Comparison of ENCODE assay signal across 3 fruit fly cellular contexts in genomic region chr3R:5647705-5648568, dm6.
TF ChIP-seq lines count a peak whose summit lies in the region.

No protein-coding gene starts in this region.

TF ChIP-seq in whole organism, adult, 20 proteins besides CTCF, POLR2A, EP300 and RAD21 (continued from another document):
- no peak for TF ChIP-seq ovo (GFP tag; optimal IDR thresholded peaks at IDR 0.05; lab: Kevin White, UChicago)

TF ChIP-seq in whole organism, embryonic, 481 proteins besides CTCF, POLR2A, EP300 and RAD21 (continued from another document and continues in another):
- TF ChIP-seq CG4820 (GFP tag; optimal IDR thresholded peaks at IDR 0.05; lab: Kevin White, UChicago): no peak
- TF ChIP-seq CG3407 (GFP tag; optimal IDR thresholded peaks at IDR 0.05; lab: Kevin White, UChicago): no peak
- no peak for TF ChIP-seq Aef1 (GFP tag; IDR thresholded peaks at IDR 0.05; lab: Robert Waterston, UW)
- no peak for TF ChIP-seq CG30403 (GFP tag; optimal IDR thresholded peaks at IDR 0.05; lab: Kevin White, UChicago)
- TF ChIP-seq Hand (GFP tag; optimal IDR thresholded peaks at IDR 0.05; lab: Kevin White, UChicago): no peak
- peak; percentile 53 for TF ChIP-seq CG12769 (tag; optimal IDR thresholded peaks at IDR 0.05; lab: Kevin White, UChicago)
- TF ChIP-seq fd3F (GFP tag; optimal IDR thresholded peaks at IDR 0.05; lab: Kevin White, UChicago): no peak
- TF ChIP-seq CG9932 (GFP tag; IDR thresholded peaks at IDR 0.05; lab: Robert Waterston, UW): 0 out of 2 replicates have a peak, but pooled peaks have one; percentile 6
- TF ChIP-seq Bteb2 (GFP tag; optimal IDR thresholded peaks at IDR 0.05; lab: Kevin White, UChicago): no peak
- no peak for TF ChIP-seq Hr3 (GFP tag; optimal IDR thresholded peaks at IDR 0.05; lab: Kevin White, UChicago)
- no peak for TF ChIP-seq ci (GFP tag; IDR thresholded peaks at IDR 0.05; lab: Robert Waterston, UW)
- TF ChIP-seq Dll (GFP tag; IDR thresholded peaks at IDR 0.05; lab: Robert Waterston, UW; ENCODE audit: partially characterized antibody): no peak; the same call in 3 of the 4 replicates
- TF ChIP-seq CG12659 (GFP tag; optimal IDR thresholded peaks at IDR 0.05; lab: Kevin White, UChicago): no peak
- TF ChIP-seq Hr39 (optimal IDR thresholded peaks at IDR 0.05; lab: Kevin White, UChicago): no peak
- no peak for TF ChIP-seq CG8924 (tag; optimal IDR thresholded peaks at IDR 0.05; lab: Kevin White, UChicago)
- no peak for TF ChIP-seq trh (GFP tag; optimal IDR thresholded peaks at IDR 0.05; lab: Kevin White, UChicago)
- peak; percentile 67 for TF ChIP-seq CG8478 (optimal IDR thresholded peaks at IDR 0.05; lab: Kevin White, UChicago)
- TF ChIP-seq jigr1 (GFP tag; IDR thresholded peaks at IDR 0.05; lab: Robert Waterston, UW): no peak
- no peak for TF ChIP-seq unpg (GFP tag; optimal IDR thresholded peaks at IDR 0.05; lab: Kevin White, UChicago)
- no peak for TF ChIP-seq NK7.1 (GFP tag; optimal IDR thresholded peaks at IDR 0.05; lab: Kevin White, UChicago)
- TF ChIP-seq Xrp1 (GFP tag; IDR thresholded peaks at IDR 0.05; lab: Robert Waterston, UW): no peak; the same call in 1 of the 2 replicates
- no peak for TF ChIP-seq schlank (tag; optimal IDR thresholded peaks at IDR 0.05; lab: Kevin White, UChicago)
- TF ChIP-seq CG32767 (GFP tag; IDR thresholded peaks at IDR 0.05; lab: Robert Waterston, UW): no peak
- no peak for TF ChIP-seq tna (GFP tag; IDR thresholded peaks at IDR 0.05; lab: Robert Waterston, UW; ENCODE audit: partially characterized antibody)
- TF ChIP-seq mirr (GFP tag; optimal IDR thresholded peaks at IDR 0.05; lab: Kevin White, UChicago): no peak
- no peak for TF ChIP-seq Ptx1 (GFP tag; IDR thresholded peaks at IDR 0.05; lab: Robert Waterston, UW)
- TF ChIP-seq CG1647 (GFP tag; optimal IDR thresholded peaks at IDR 0.05; lab: Kevin White, UChicago): no peak
- no peak for TF ChIP-seq jing (GFP tag; optimal IDR thresholded peaks at IDR 0.05; lab: Kevin White, UChicago)
- peak; percentile 0 for TF ChIP-seq zen (tag; optimal IDR thresholded peaks at IDR 0.05; lab: Kevin White, UChicago)
- TF ChIP-seq cwo (GFP tag; optimal IDR thresholded peaks at IDR 0.05; lab: Kevin White, UChicago): no peak
- TF ChIP-seq knrl (GFP tag; IDR thresholded peaks at IDR 0.05; lab: Robert Waterston, UW; ENCODE audit: partially characterized antibody): no peak
- no peak for TF ChIP-seq CkIIα-i1 (GFP tag; IDR thresholded peaks at IDR 0.05; lab: Robert Waterston, UW)
- TF ChIP-seq danr (GFP tag; IDR thresholded peaks at IDR 0.05; lab: Robert Waterston, UW): no peak
- no peak for TF ChIP-seq tll (GFP tag; optimal IDR thresholded peaks at IDR 0.05; lab: Kevin White, UChicago)
- no peak for TF ChIP-seq sna (GFP tag; IDR thresholded peaks at IDR 0.05; lab: Robert Waterston, UW; ENCODE audit: partially characterized antibody)
- peak; percentile 63; the same call in 2 of the 4 replicates for TF ChIP-seq chinmo (GFP tag; IDR thresholded peaks at IDR 0.05; lab: Robert Waterston, UW; ENCODE audit: partially characterized antibody)
- TF ChIP-seq Xbp1 (GFP tag; optimal IDR thresholded peaks at IDR 0.05; lab: Kevin White, UChicago): no peak
- no peak for TF ChIP-seq Dad (GFP tag; optimal IDR thresholded peaks at IDR 0.05; lab: Kevin White, UChicago)
- TF ChIP-seq zfh2 (GFP tag; optimal IDR thresholded peaks at IDR 0.05; lab: Kevin White, UChicago): no peak
- TF ChIP-seq lilli (GFP tag; optimal IDR thresholded peaks at IDR 0.05; lab: Kevin White, UChicago): no peak
- no peak for TF ChIP-seq lbe (GFP tag; optimal IDR thresholded peaks at IDR 0.05; lab: Kevin White, UChicago)
- TF ChIP-seq CG6175 (GFP tag; IDR thresholded peaks at IDR 0.05; lab: Robert Waterston, UW): no peak
- TF ChIP-seq CG17912 (GFP tag; optimal IDR thresholded peaks at IDR 0.05; lab: Kevin White, UChicago): no peak
- TF ChIP-seq CG12391 (tag; optimal IDR thresholded peaks at IDR 0.05; lab: Kevin White, UChicago): no peak
- no peak for TF ChIP-seq nau (GFP tag; optimal IDR thresholded peaks at IDR 0.05; lab: Kevin White, UChicago)
- TF ChIP-seq D19A (tag; optimal IDR thresholded peaks at IDR 0.05; lab: Kevin White, UChicago): no peak
- TF ChIP-seq pnt (GFP tag; optimal IDR thresholded peaks at IDR 0.05; lab: Kevin White, UChicago): no peak
- TF ChIP-seq HLH4C (GFP tag; IDR thresholded peaks at IDR 0.05; lab: Robert Waterston, UW; ENCODE audit: partially characterized antibody): no peak
- TF ChIP-seq CG7271 (tag; optimal IDR thresholded peaks at IDR 0.05; lab: Kevin White, UChicago): no peak
- TF ChIP-seq dmrt11E (tag; optimal IDR thresholded peaks at IDR 0.05; lab: Kevin White, UChicago): no peak
- no peak for TF ChIP-seq pfk (GFP tag; optimal IDR thresholded peaks at IDR 0.05; lab: Kevin White, UChicago)
- no peak for TF ChIP-seq CG7839 (tag; optimal IDR thresholded peaks at IDR 0.05; lab: Kevin White, UChicago)
- TF ChIP-seq kay (GFP tag; optimal IDR thresholded peaks at IDR 0.05; lab: Kevin White, UChicago): no peak
- TF ChIP-seq ems (GFP tag; optimal IDR thresholded peaks at IDR 0.05; lab: Kevin White, UChicago): no peak
- TF ChIP-seq CG42726 (GFP tag; IDR thresholded peaks at IDR 0.05; lab: Robert Waterston, UW; ENCODE audit: partially characterized antibody): no peak
- no peak for TF ChIP-seq CG15601 (tag; optimal IDR thresholded peaks at IDR 0.05; lab: Kevin White, UChicago)
- no peak for TF ChIP-seq lola (GFP tag; optimal IDR thresholded peaks at IDR 0.05; lab: Kevin White, UChicago)
- peak; percentile 50 for TF ChIP-seq Ets65A (GFP tag; lab: Kevin White, UChicago)
- TF ChIP-seq CG11085 (GFP tag; IDR thresholded peaks at IDR 0.05; lab: Robert Waterston, UW): no peak
- TF ChIP-seq Oli (tag; optimal IDR thresholded peaks at IDR 0.05; lab: Kevin White, UChicago): no peak
- no peak for TF ChIP-seq NFAT (GFP tag; IDR thresholded peaks at IDR 0.05; lab: Robert Waterston, UW)
- no peak for TF ChIP-seq amos (GFP tag; IDR thresholded peaks at IDR 0.05; lab: Robert Waterston, UW; ENCODE audit: partially characterized antibody)
- no peak for TF ChIP-seq Fer3 (tag; optimal IDR thresholded peaks at IDR 0.05; lab: Kevin White, UChicago)
- no peak for TF ChIP-seq lab (GFP tag; optimal IDR thresholded peaks at IDR 0.05; lab: Kevin White, UChicago)
- TF ChIP-seq Blimp-1 (GFP tag; optimal IDR thresholded peaks at IDR 0.05; lab: Kevin White, UChicago): peak; percentile 16
- no peak for TF ChIP-seq CG17612 (GFP tag; IDR thresholded peaks at IDR 0.05; lab: Robert Waterston, UW)
- no peak for TF ChIP-seq CG9727 (GFP tag; optimal IDR thresholded peaks at IDR 0.05; lab: Kevin White, UChicago)
- no peak for TF ChIP-seq mam (GFP tag; optimal IDR thresholded peaks at IDR 0.05; lab: Kevin White, UChicago)

TF ChIP-seq in whole organism, prepupa, 60 proteins besides CTCF, POLR2A, EP300 and RAD21 (continued from another document):
- TF ChIP-seq CG6792 (GFP tag; optimal IDR thresholded peaks at IDR 0.05; lab: Kevin White, UChicago) (peak; percentile 5), CG34406 (GFP tag; optimal IDR thresholded peaks at IDR 0.05; lab: Kevin White, UChicago) (peak; percentile 22), Smox (GFP tag; optimal IDR thresholded peaks at IDR 0.05; lab: Kevin White, UChicago) (no peak), Hr38 (GFP tag; optimal IDR thresholded peaks at IDR 0.05; lab: Kevin White, UChicago) (no peak), Eip93F (GFP tag; optimal IDR thresholded peaks at IDR 0.05; lab: Kevin White, UChicago) (peak; percentile 60), CG3032 (tag; optimal IDR thresholded peaks at IDR 0.05; lab: Kevin White, UChicago) (peak; percentile 17), Blimp-1 (GFP tag; optimal IDR thresholded peaks at IDR 0.05; lab: Kevin White, UChicago) (no peak), CG6163 (GFP tag; IDR thresholded peaks at IDR 0.05; lab: Robert Waterston, UW) (0 out of 3 replicates have a peak, but pooled peaks have one; percentile 38)
